Worm (Caenorhabditis elegans) whole organism, L1 larva: Measurements from ENCODE around the gene Y58A7A.1.
A peak's percentile ranks its signal among the peaks of the same experiment; 100 is the strongest.

Source experiments
- C04F5.9 ChIP-seq: sonication (generic microtip); optimal IDR thresholded peaks from 2 replicates; lab custom pipeline; 2016; ENCODE audit warnings: missing genetic modification characterization, missing compliant biosample characterization
- C16A3.4 ChIP-seq: fragments of 150-350 bp; optimal IDR thresholded peaks from 2 replicates; lab custom pipeline; 2014; ENCODE audit warnings: missing biosample characterization, missing genetic modification characterization
- aha-1 ChIP-seq: fragments of 150-350 bp; optimal IDR thresholded peaks from 2 replicates; lab custom pipeline; 2014; ENCODE audit warnings: missing biosample characterization, missing genetic modification characterization
- alr-1 ChIP-seq: fragments of 200-800 bp; sonication (Bioruptor generic); optimal IDR thresholded peaks from 2 replicates; lab custom pipeline; 2018; ENCODE audit warnings: borderline replicate concordance, mild to moderate bottlenecking, missing genetic modification characterization, missing compliant biosample characterization
- aly-2 ChIP-seq: fragments of 150-350 bp; optimal IDR thresholded peaks from 2 replicates; lab custom pipeline; 2014; ENCODE audit warnings: missing biosample characterization, missing genetic modification characterization
- ceh-8 ChIP-seq: fragments of 200-800 bp; sonication (Bioruptor generic); optimal IDR thresholded peaks from 2 replicates; lab custom pipeline; 2018; ENCODE audit warnings: mild to moderate bottlenecking, missing genetic modification characterization, moderate library complexity, missing compliant biosample characterization
- ceh-82 ChIP-seq, 3 experiments: fragments of 150-350 bp in 1 of 3; sonication (generic microtip) in 2 of 3; optimal IDR thresholded peaks; 2 replicates each; lab custom pipeline; 2014 to 2017; ENCODE audit warnings: missing biosample characterization in 3 of 3, missing genetic modification characterization in 3 of 3
- dpl-1 ChIP-seq, 3 experiments: fragments of 150-350 bp in 2 of 3; sonication (generic microtip) in 1 of 3; optimal IDR thresholded peaks; 2 replicates each; lab custom pipeline; 2014 to 2017; ENCODE audit warnings: missing biosample characterization in 3 of 3, missing genetic modification characterization in 3 of 3, missing genetic modification reagents in 3 of 3
- dsc-1 ChIP-seq: sonication (generic microtip); optimal IDR thresholded peaks from 2 replicates; lab custom pipeline; 2016; ENCODE audit warnings: mild to moderate bottlenecking, missing genetic modification characterization, missing compliant biosample characterization
- efl-1 ChIP-seq, 4 experiments: fragments of 150-350 bp; optimal IDR thresholded peaks in 3 of 4; peaks in 1 of 4; 1 replicate in 1 of 4; 2 replicates in 3 of 4; lab custom pipeline; 2014; ENCODE audit warnings: missing biosample characterization in 2 of 4, missing genetic modification characterization in 2 of 4, missing genetic modification reagents in 2 of 4
- efl-3 ChIP-seq: fragments of 200-800 bp; sonication (Bioruptor generic); optimal IDR thresholded peaks from 2 replicates; lab custom pipeline; 2018; ENCODE audit warnings: mild to moderate bottlenecking, missing genetic modification characterization, missing compliant biosample characterization
- egl-27 ChIP-seq, 2 experiments: fragments of 150-350 bp in 1 of 2; sonication (generic microtip); optimal IDR thresholded peaks; 3 replicates each; lab custom pipeline; 2017 to 2018; ENCODE audit warnings: missing biosample characterization in 2 of 2, missing genetic modification characterization in 2 of 2, missing genetic modification reagents in 2 of 2
- elt-3 ChIP-seq, 6 experiments: fragments of 150-350 bp in 1 of 6; sonication (generic microtip); optimal IDR thresholded peaks; 2 replicates each; lab custom pipeline; 2017 to 2018; ENCODE audit warnings: missing biosample characterization in 6 of 6, missing genetic modification characterization in 6 of 6, inconsistent platforms in 1 of 6
- ets-5 ChIP-seq: fragments of 200-800 bp; sonication (Bioruptor generic); IDR thresholded peaks from 2 replicates; pipeline ENCODE4 v1.3.6; 2022; ENCODE audit warnings: missing genetic modification characterization, missing compliant biosample characterization
- fkh-10 ChIP-seq: sonication (generic microtip); optimal IDR thresholded peaks from 2 replicates; lab custom pipeline; 2017; ENCODE audit warnings: missing biosample characterization, missing genetic modification reagents, missing genetic modification characterization
- fkh-4 ChIP-seq: sonication (generic microtip); optimal IDR thresholded peaks from 2 replicates; lab custom pipeline; 2016; ENCODE audit warnings: missing compliant biosample characterization, missing genetic modification characterization, borderline replicate concordance
- fkh-8 ChIP-seq: sonication (generic microtip); optimal IDR thresholded peaks from 2 replicates; lab custom pipeline; 2016; ENCODE audit warnings: mild to moderate bottlenecking, missing genetic modification characterization, missing compliant biosample characterization
- fos-1 ChIP-seq: fragments of 150-350 bp; optimal IDR thresholded peaks from 2 replicates; lab custom pipeline; 2014; ENCODE audit warnings: missing biosample characterization, missing genetic modification characterization
- hlh-17 ChIP-seq: fragments of 200-800 bp; sonication (Bioruptor generic); optimal IDR thresholded peaks from 2 replicates; lab custom pipeline; 2018; ENCODE audit warnings: missing genetic modification characterization, mild to moderate bottlenecking, missing compliant biosample characterization, moderate library complexity, borderline replicate concordance
- hlh-4 ChIP-seq: sonication (generic microtip); optimal IDR thresholded peaks from 2 replicates; lab custom pipeline; 2016; ENCODE audit warnings: mild to moderate bottlenecking, missing genetic modification characterization, missing compliant biosample characterization
- hpl-2 ChIP-seq: fragments of 150-350 bp; optimal IDR thresholded peaks from 2 replicates; lab custom pipeline; 2014; ENCODE audit warnings: missing biosample characterization, missing genetic modification reagents, missing genetic modification characterization
- irx-1 ChIP-seq: sonication (generic microtip); optimal IDR thresholded peaks from 2 replicates; lab custom pipeline; 2016; ENCODE audit warnings: missing genetic modification characterization, missing compliant biosample characterization
- lin-13 ChIP-seq: fragments of 150-350 bp; optimal IDR thresholded peaks from 2 replicates; lab custom pipeline; 2014; ENCODE audit warnings: missing biosample characterization, missing genetic modification reagents, missing genetic modification characterization
- lin-35 ChIP-seq, 2 experiments: fragments of 150-350 bp; optimal IDR thresholded peaks; 2 replicates each; lab custom pipeline; 2014; ENCODE audit warnings: missing biosample characterization in 2 of 2, missing genetic modification characterization in 2 of 2, missing genetic modification reagents in 2 of 2
- lsy-2 ChIP-seq, 2 experiments: fragments of 150-350 bp; optimal IDR thresholded peaks; 2 replicates each; lab custom pipeline; 2014; ENCODE audit warnings: missing biosample characterization in 2 of 2, missing genetic modification characterization in 2 of 2
- mdl-1 ChIP-seq, 2 experiments: fragments of 150-350 bp; optimal IDR thresholded peaks; 2 replicates each; lab custom pipeline; 2014 to 2017; ENCODE audit warnings: missing biosample characterization in 2 of 2, missing genetic modification characterization in 2 of 2, inconsistent platforms in 1 of 2
- mef-2 ChIP-seq: fragments of 150-350 bp; optimal IDR thresholded peaks from 2 replicates; lab custom pipeline; 2014; ENCODE audit warnings: missing biosample characterization, missing genetic modification characterization
- mep-1 ChIP-seq: fragments of 150-350 bp; optimal IDR thresholded peaks from 2 replicates; lab custom pipeline; 2014; ENCODE audit warnings: missing biosample characterization, missing genetic modification characterization
- nhr-19 ChIP-seq: fragments of 200-800 bp; sonication (Bioruptor generic); conservative IDR thresholded peaks from 2 replicates; pipeline ENCODE4 v1.3.6; 2022; ENCODE audit warnings: missing genetic modification characterization, missing compliant biosample characterization
- nhr-20 ChIP-seq: sonication (generic microtip); optimal IDR thresholded peaks from 2 replicates; lab custom pipeline; 2016; ENCODE audit warnings: mild to moderate bottlenecking, missing genetic modification characterization, missing compliant biosample characterization
- nhr-47 ChIP-seq: sonication (generic microtip); optimal IDR thresholded peaks from 2 replicates; lab custom pipeline; 2016; ENCODE audit warnings: mild to moderate bottlenecking, missing genetic modification characterization, moderate library complexity, missing compliant biosample characterization
- nhr-85 ChIP-seq: sonication (generic microtip); peaks from one replicate; lab custom pipeline; 2016; ENCODE audit warnings: missing genetic modification characterization, inconsistent platforms, missing compliant biosample characterization
- nhr-90 ChIP-seq: sonication (generic microtip); optimal IDR thresholded peaks from 2 replicates; lab custom pipeline; 2016; ENCODE audit warnings: mild to moderate bottlenecking, missing genetic modification characterization, missing compliant biosample characterization; ENCODE audit not compliant: poor library complexity
- pax-3 ChIP-seq: fragments of 200-800 bp; sonication (Bioruptor generic); optimal IDR thresholded peaks from 2 replicates; lab custom pipeline; 2018; ENCODE audit warnings: mild to moderate bottlenecking, missing genetic modification characterization, moderate library complexity, missing compliant biosample characterization
- skn-1 ChIP-seq: fragments of 150-350 bp; optimal IDR thresholded peaks from 2 replicates; lab custom pipeline; 2014; ENCODE audit warnings: missing biosample characterization, missing genetic modification characterization
- snpc-4 ChIP-seq: fragments of 150-350 bp; optimal IDR thresholded peaks from 2 replicates; lab custom pipeline; 2014; ENCODE audit warnings: missing biosample characterization, missing genetic modification characterization
- snu-23 ChIP-seq: sonication (generic microtip); optimal IDR thresholded peaks from 2 replicates; lab custom pipeline; 2016; ENCODE audit warnings: missing genetic modification characterization, missing compliant biosample characterization
- swsn-7 ChIP-seq: sonication (generic microtip); optimal IDR thresholded peaks from 2 replicates; lab custom pipeline; 2016; ENCODE audit warnings: missing genetic modification characterization, missing compliant biosample characterization
- unc-62 ChIP-seq: fragments of 150-350 bp; optimal IDR thresholded peaks from 2 replicates; lab custom pipeline; 2014; ENCODE audit warnings: missing biosample characterization, missing genetic modification reagents, missing genetic modification characterization
- unc-86 ChIP-seq: sonication (generic microtip); optimal IDR thresholded peaks from 2 replicates; lab custom pipeline; 2016; ENCODE audit warnings: missing genetic modification characterization, missing compliant biosample characterization
- vab-15 ChIP-seq: sonication (generic microtip); optimal IDR thresholded peaks from 2 replicates; lab custom pipeline; 2017; ENCODE audit warnings: missing genotype, mild to moderate bottlenecking, missing genetic modification characterization, missing compliant biosample characterization
- xbp-1 ChIP-seq: sonication (generic microtip); optimal IDR thresholded peaks from 2 replicates; lab custom pipeline; 2016; ENCODE audit warnings: missing genetic modification characterization, missing compliant biosample characterization
- zag-1 ChIP-seq: fragments of 150-350 bp; optimal IDR thresholded peaks from 2 replicates; lab custom pipeline; 2014; ENCODE audit warnings: missing biosample characterization, missing genetic modification characterization
- ztf-11 ChIP-seq, 2 experiments: sonication (generic microtip); optimal IDR thresholded peaks; 2 replicates each; lab custom pipeline; 2016 to 2017; ENCODE audit warnings: missing genetic modification characterization in 2 of 2, missing biosample characterization in 1 of 2, missing compliant biosample characterization in 1 of 2
- ztf-4 ChIP-seq: fragments of 150-350 bp; optimal IDR thresholded peaks from 2 replicates; lab custom pipeline; 2014; ENCODE audit warnings: missing biosample characterization, missing genetic modification characterization

Y58A7A.1 gene

ce11 chrV:5110684-5111083, 41.3 kb upstream of the Y58A7A.1 start, which contains the start of gene ugt-63:
TSS of gene ugt-63 (minus strand) at chrV:5110772.
- TF ChIP-seq aly-2 (tag; lab: Kevin White, UChicago) = no peak
- no peak for TF ChIP-seq snu-23 (GFP tag; lab: Kevin White, UChicago)
- TF ChIP-seq nhr-90 (tag; lab: Kevin White, UChicago) = no peak
- TF ChIP-seq snpc-4 (tag; lab: Kevin White, UChicago) = no peak
- no peak for TF ChIP-seq fos-1 (tag; lab: Kevin White, UChicago)
- no peak for TF ChIP-seq zag-1 (tag; lab: Kevin White, UChicago)
- no peak for TF ChIP-seq ceh-8
- TF ChIP-seq dpl-1 (GFP tag; optimal IDR thresholded peaks at IDR 0.05; lab: Kevin White, UChicago) = no peak
- TF ChIP-seq lsy-2 (tag; optimal IDR thresholded peaks at IDR 0.05; lab: Kevin White, UChicago) = no peak
- no peak for TF ChIP-seq unc-86
- no peak for TF ChIP-seq efl-1 (optimal IDR thresholded peaks at IDR 0.05; lab: Kevin White, UChicago)
- TF ChIP-seq efl-1 (GFP tag; optimal IDR thresholded peaks at IDR 0.05 in 1 of 2; lab: Kevin White, UChicago) = peak in 1 of 2 experiments; percentile 29
- no peak for TF ChIP-seq lin-13 (GFP tag; lab: Kevin White, UChicago)
- no peak for TF ChIP-seq mdl-1 (tag; optimal IDR thresholded peaks at IDR 0.05; lab: Kevin White, UChicago)
- TF ChIP-seq fkh-10 (GFP tag; lab: Kevin White, UChicago) = no peak
- TF ChIP-seq swsn-7 (tag; lab: Kevin White, UChicago) = no peak
- no peak for TF ChIP-seq hlh-17 (GFP tag; lab: Kevin White, UChicago)
- no peak for TF ChIP-seq skn-1 (tag; lab: Kevin White, UChicago)
- TF ChIP-seq nhr-20 (tag; lab: Kevin White, UChicago) = peak; percentile 55
- peak; percentile 51 for TF ChIP-seq nhr-85 (tag; lab: Kevin White, UChicago)

ce11 chrV:5107816-5108215, 38.5 kb upstream of the Y58A7A.1 start, which contains the start of gene srab-3:
TSS of gene srab-3 (minus strand) at chrV:5107916.
- peak; percentile 28 for TF ChIP-seq fkh-8 (tag; lab: Kevin White, UChicago)
- TF ChIP-seq xbp-1 (tag; lab: Kevin White, UChicago) = no peak
- no peak for TF ChIP-seq C04F5.9 (tag; lab: Kevin White, UChicago)
- no peak for TF ChIP-seq mef-2 (tag; lab: Kevin White, UChicago)

- TF ChIP-seq fkh-4 (tag; lab: Kevin White, UChicago) (no peak), C16A3.4 (tag; lab: Kevin White, UChicago) (no peak), hlh-4 (no peak), unc-62 (GFP tag; lab: Kevin White, UChicago) (no peak), mep-1 (no peak), dsc-1 (no peak), dpl-1 (GFP tag; optimal IDR thresholded peaks at IDR 0.05; lab: Kevin White, UChicago) (no peak), ztf-11 (tag; optimal IDR thresholded peaks at IDR 0.05; lab: Kevin White, UChicago) (no peak), nhr-47 (tag; lab: Kevin White, UChicago) (no peak)
These were observed 35.6 kb upstream of the Y58A7A.1 start, which contains the start of gene srab-2 for ce11 chrV:5104934-5105333. TSS of gene srab-2 (minus strand) at chrV:5105034.

ce11 chrV:5102017-5102416, 32.7 kb upstream of the Y58A7A.1 start, which contains the start of gene srab-1:
TSS of gene srab-1 (minus strand) at chrV:5102117.
- TF ChIP-seq vab-15 (tag; lab: Kevin White, UChicago) (no peak), fos-1 (tag; lab: Kevin White, UChicago) (no peak), irx-1 (tag; lab: Kevin White, UChicago) (no peak), lin-35 (GFP tag; optimal IDR thresholded peaks at IDR 0.05; lab: Kevin White, UChicago) (no peak), ztf-4 (tag; lab: Kevin White, UChicago) (no peak), efl-3 (GFP tag; lab: Kevin White, UChicago) (no peak), ets-5 (GFP tag; lab: Robert Waterston, UW) (no peak), hpl-2 (GFP tag; lab: Kevin White, UChicago) (no peak), ceh-82 (tag; optimal IDR thresholded peaks at IDR 0.05; lab: Kevin White, UChicago) (no peak), aha-1 (tag; lab: Kevin White, UChicago) (no peak), elt-3 (tag; optimal IDR thresholded peaks at IDR 0.05; lab: Kevin White, UChicago) (no peak), nhr-85 (tag; lab: Kevin White, UChicago) (no peak), egl-27 (tag; optimal IDR thresholded peaks at IDR 0.05; lab: Kevin White, UChicago) (no peak), nhr-19 (no peak), alr-1 (tag; lab: Kevin White, UChicago) (no peak), pax-3 (tag; lab: Kevin White, UChicago) (no peak)
